Worm (Caenorhabditis elegans) whole organism, mixed stage, embryonic: ENCODE measurements around the gene act-3.

Experiments used
- blmp-1 ChIP-seq: fragments of 150-350 bp; optimal IDR thresholded peaks from 2 replicates; lab custom pipeline; 2014; ENCODE audit warnings: missing biosample characterization, missing genetic modification characterization
- ceh-43 ChIP-seq: fragments of 200-800 bp; sonication (Bioruptor generic); optimal IDR thresholded peaks from 2 replicates; lab custom pipeline; 2018; ENCODE audit warnings: mild to moderate bottlenecking, missing genetic modification characterization, moderate library complexity, missing compliant biosample characterization
- hlh-1 ChIP-seq: fragments of 150-350 bp; optimal IDR thresholded peaks from 2 replicates; lab custom pipeline; 2014; ENCODE audit warnings: missing biosample characterization, missing genetic modification reagents, missing genetic modification characterization
- lin-13 ChIP-seq: fragments of 150-350 bp; optimal IDR thresholded peaks from 2 replicates; lab custom pipeline; 2014; ENCODE audit warnings: missing biosample characterization, missing genetic modification characterization
- nhr-12 ChIP-seq: fragments of 150-350 bp; optimal IDR thresholded peaks from 2 replicates; lab custom pipeline; 2014; ENCODE audit warnings: missing biosample characterization, missing genetic modification characterization
- nhr-237 ChIP-seq: fragments of 150-350 bp; optimal IDR thresholded peaks from 2 replicates; lab custom pipeline; 2014; ENCODE audit warnings: missing biosample characterization, missing genetic modification characterization
- pha-4 ChIP-seq: fragments of 150-350 bp; optimal IDR thresholded peaks from 2 replicates; lab custom pipeline; 2018; ENCODE audit warnings: missing biosample characterization, missing genetic modification reagents, missing genetic modification characterization
- snpc-4 ChIP-seq: fragments of 150-350 bp; optimal IDR thresholded peaks from 2 replicates; lab custom pipeline; 2014; ENCODE audit warnings: missing biosample characterization, missing genetic modification characterization
- unc-39 ChIP-seq: fragments of 150-350 bp; optimal IDR thresholded peaks from 2 replicates; lab custom pipeline; 2014; ENCODE audit warnings: missing biosample characterization, missing genetic modification characterization
- unc-62 ChIP-seq: fragments of 150-350 bp; optimal IDR thresholded peaks from 2 replicates; lab custom pipeline; 2014; ENCODE audit warnings: missing biosample characterization, missing genetic modification reagents, missing genetic modification characterization
- zip-8 ChIP-seq: fragments of 150-350 bp; optimal IDR thresholded peaks from 2 replicates; lab custom pipeline; 2014; ENCODE audit warnings: missing biosample characterization, missing genetic modification characterization
- ztf-11 ChIP-seq: fragments of 150-350 bp; optimal IDR thresholded peaks from 2 replicates; lab custom pipeline; 2014; ENCODE audit warnings: missing biosample characterization, missing genetic modification characterization

ce11 chrV:11048678-11049077, 25.6 kb downstream of the act-3 start, which contains the start of gene srh-74:
- TF ChIP-seq hlh-1 (tag; lab: Kevin White, UChicago) (no peak), lin-13 (no peak), ztf-11 (tag; lab: Kevin White, UChicago) (no peak), nhr-237 (tag; lab: Kevin White, UChicago) (no peak), unc-62 (GFP tag; lab: Kevin White, UChicago) (no peak), unc-39 (no peak), blmp-1 (tag; lab: Kevin White, UChicago) (no peak), snpc-4 (no peak), pha-4 (no peak), ceh-43 (GFP tag; lab: Kevin White, UChicago) (no peak), nhr-12 (tag; lab: Kevin White, UChicago) (no peak), zip-8 (tag; lab: Kevin White, UChicago) (no peak)
